Fruit fly (Drosophila melanogaster) whole organism, pupa: Measurements from ENCODE around the gene CG14109.

ENCODE experiments used
- CG10348 ChIP-seq: fragments of 200-800 bp; sonication (Bioruptor generic); IDR thresholded peaks from 2 replicates; pipeline ENCODE4 v1.3.6; 2022; ENCODE audit warnings: missing biosample characterization, missing genetic modification characterization
- CG12605 ChIP-seq: fragments of 200-800 bp; sonication (Bioruptor generic); IDR thresholded peaks from 2 replicates; pipeline ENCODE4 v1.3.6; 2022; ENCODE audit warnings: missing biosample characterization, missing genetic modification characterization
- CG15710 ChIP-seq: fragments of 200-800 bp; sonication (Bioruptor generic); optimal IDR thresholded peaks from 2 replicates; lab custom pipeline; 2018; ENCODE audit warnings: missing biosample characterization, mild to moderate bottlenecking, missing genetic modification characterization, moderate library complexity
- CG17806 ChIP-seq: fragments of 200-800 bp; sonication (Bioruptor generic); optimal IDR thresholded peaks from 2 replicates; lab custom pipeline; 2018; ENCODE audit warnings: missing biosample characterization, mild to moderate bottlenecking, missing genetic modification characterization, moderate library complexity
- CG34367 ChIP-seq: fragments of 200-800 bp; sonication (Bioruptor generic); optimal IDR thresholded peaks from 2 replicates; lab custom pipeline; 2018; ENCODE audit warnings: missing biosample characterization, mild to moderate bottlenecking, missing genetic modification characterization
- CG4496 ChIP-seq: fragments of 200-800 bp; sonication (Bioruptor generic); IDR thresholded peaks from 3 replicates; pipeline ENCODE4 v1.3.6; 2022; ENCODE audit warnings: missing biosample characterization, missing genetic modification characterization
- CG8301 ChIP-seq: fragments of 200-800 bp; sonication (Bioruptor generic); optimal IDR thresholded peaks from 2 replicates; lab custom pipeline; 2018; ENCODE audit warnings: missing biosample characterization, mild to moderate bottlenecking, missing genetic modification characterization
- CG9948 ChIP-seq: fragments of 200-800 bp; sonication (Bioruptor generic); optimal IDR thresholded peaks from 2 replicates; lab custom pipeline; 2018; ENCODE audit warnings: missing biosample characterization, mild to moderate bottlenecking, missing genetic modification characterization, moderate library complexity
- EcR ChIP-seq: fragments of 200-800 bp; sonication (Bioruptor generic); optimal IDR thresholded peaks from 3 replicates; lab custom pipeline; 2019; ENCODE audit warnings: missing biosample characterization, missing genetic modification characterization, mild to moderate bottlenecking, moderate library complexity, missing genetic modification reagents
- Ets98B ChIP-seq: fragments of 200-800 bp; sonication (Bioruptor generic); IDR thresholded peaks from 2 replicates; pipeline ENCODE4 v1.3.6; 2022; ENCODE audit warnings: missing biosample characterization, missing genetic modification characterization
- Pif1A ChIP-seq: fragments of 200-800 bp; sonication (Bioruptor generic); optimal IDR thresholded peaks from 3 replicates; lab custom pipeline; 2016; ENCODE audit warnings: missing biosample characterization, missing genetic modification characterization
- Snoo ChIP-seq: fragments of 200-800 bp; sonication (Bioruptor generic); optimal IDR thresholded peaks from 3 replicates; lab custom pipeline; 2017; ENCODE audit warnings: missing biosample characterization, mild to moderate bottlenecking, missing genetic modification characterization, inconsistent platforms
- fd96Ca ChIP-seq: fragments of 200-800 bp; sonication (Bioruptor generic); IDR thresholded peaks from 3 replicates; pipeline ENCODE4 v1.3.6; 2022; ENCODE audit warnings: missing biosample characterization, missing genetic modification characterization

DNA sequence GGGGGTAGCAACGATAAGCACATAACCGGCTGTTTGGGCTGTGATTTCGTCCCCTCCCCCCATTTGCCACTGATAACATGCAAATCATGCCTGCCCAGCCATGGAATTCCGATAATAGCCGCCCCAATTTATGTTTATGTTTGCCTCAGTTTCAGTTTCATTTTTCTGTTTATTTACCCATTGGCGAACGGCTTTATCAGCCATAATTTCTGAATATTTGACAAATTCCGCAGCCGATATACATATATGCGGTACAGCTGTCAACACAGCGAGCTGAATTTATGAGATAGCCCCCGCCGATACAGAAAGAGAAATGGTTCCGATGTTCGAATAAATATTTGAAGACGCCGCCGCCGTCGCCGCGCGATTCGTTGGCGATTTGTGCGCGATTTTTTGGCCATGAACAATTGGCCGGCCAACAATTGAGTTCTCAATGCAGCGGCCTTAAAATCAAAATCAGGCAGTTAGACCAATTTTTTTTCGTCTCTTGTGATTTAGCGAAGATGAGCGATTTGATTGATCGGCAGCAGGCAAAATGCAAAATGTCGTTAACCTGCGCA is 48.6 kb downstream of the CG14109 start:
- TF ChIP-seq fd96Ca (GFP tag; lab: Robert Waterston, UW) (no peak), EcR (no peak), CG4496 (GFP tag; lab: Robert Waterston, UW) (no peak; the same call in 2 of the 3 replicates), CG15710 (no peak), Snoo (tag; lab: Kevin White, UChicago) (no peak), Ets98B (no peak), CG12605 (GFP tag; lab: Robert Waterston, UW) (no peak), CG17806 (no peak), CG10348 (GFP tag; lab: Robert Waterston, UW) (no peak), CG9948 (tag; lab: Kevin White, UChicago) (no peak), CG8301 (tag; lab: Kevin White, UChicago) (no peak), Pif1A (GFP tag; lab: Kevin White, UChicago) (no peak), CG34367 (tag; lab: Kevin White, UChicago) (no peak)
